Worm (Caenorhabditis elegans): Measurements from ENCODE around the gene mans-4.

Gene mans-4

ce11 chrIV:9078469-9078868 is at the start of gene mans-4:
Gene mans-4 (minus strand): TSS chrIV:9078569.
- TF ChIP-seq ztf-29 (GFP tag; IDR thresholded peaks at IDR 0.05): no peak
- TF ChIP-seq klf-2 (GFP tag; conservative IDR thresholded peaks at IDR 0.05): no peak
- no peak for TF ChIP-seq tab-1 (GFP tag; IDR thresholded peaks at IDR 0.05)
- no peak for TF ChIP-seq ref-1 (GFP tag; conservative IDR thresholded peaks at IDR 0.05)
- no peak for TF ChIP-seq med-1 (GFP tag; optimal IDR thresholded peaks at IDR 0.05; ENCODE audit: insufficient read depth)
- no peak for TF ChIP-seq flt-1 (GFP tag; IDR thresholded peaks at IDR 0.05)
- TF ChIP-seq ztf-23 (GFP tag; IDR thresholded peaks at IDR 0.05): no peak
- TF ChIP-seq cog-1 (tag; optimal IDR thresholded peaks at IDR 0.05): no peak
- TF ChIP-seq T22C8.4 (GFP tag; IDR thresholded peaks at IDR 0.05): no peak

ce11 chrIV:9121545-9121944 is 43.2 kb upstream of the mans-4 start:
- TF ChIP-seq cog-1 (tag; optimal IDR thresholded peaks at IDR 0.05) (no peak), tab-1 (GFP tag; IDR thresholded peaks at IDR 0.05) (no peak), ref-1 (GFP tag; conservative IDR thresholded peaks at IDR 0.05) (no peak), T22C8.4 (GFP tag; IDR thresholded peaks at IDR 0.05) (no peak), flt-1 (GFP tag; IDR thresholded peaks at IDR 0.05) (no peak), ztf-29 (GFP tag; IDR thresholded peaks at IDR 0.05) (no peak)

ce11 chrIV:9120220-9120619 is 41.9 kb upstream of the mans-4 start:
- no peak for TF ChIP-seq cog-1 (tag; optimal IDR thresholded peaks at IDR 0.05)
- no peak for TF ChIP-seq ztf-23 (GFP tag; IDR thresholded peaks at IDR 0.05)

ce11 chrIV:9118792-9119191 is 40.4 kb upstream of the mans-4 start, which contains the start of gene nrfl-1:
Gene nrfl-1 (plus strand): TSS chrIV:9119092.
- no peak for TF ChIP-seq cog-1 (tag; optimal IDR thresholded peaks at IDR 0.05)
- TF ChIP-seq ref-1 (GFP tag; conservative IDR thresholded peaks at IDR 0.05): no peak
- TF ChIP-seq klf-2 (GFP tag; conservative IDR thresholded peaks at IDR 0.05): no peak
- no peak for TF ChIP-seq T22C8.4 (GFP tag; IDR thresholded peaks at IDR 0.05)
- TF ChIP-seq ztf-23 (GFP tag; IDR thresholded peaks at IDR 0.05): no peak
- no peak for TF ChIP-seq ztf-29 (GFP tag; IDR thresholded peaks at IDR 0.05)
- no peak for TF ChIP-seq tab-1 (GFP tag; IDR thresholded peaks at IDR 0.05)
- TF ChIP-seq med-1 (GFP tag; optimal IDR thresholded peaks at IDR 0.05; ENCODE audit: insufficient read depth): no peak
- no peak for TF ChIP-seq flt-1 (GFP tag; IDR thresholded peaks at IDR 0.05)

ce11 chrIV:9118348-9118747 is 40.0 kb upstream of the mans-4 start:
- TF ChIP-seq ztf-29 (GFP tag; IDR thresholded peaks at IDR 0.05): no peak
- TF ChIP-seq klf-2 (GFP tag; conservative IDR thresholded peaks at IDR 0.05): no peak
- TF ChIP-seq T22C8.4 (GFP tag; IDR thresholded peaks at IDR 0.05): no peak
- no peak for TF ChIP-seq med-1 (GFP tag; optimal IDR thresholded peaks at IDR 0.05; ENCODE audit: insufficient read depth)
- no peak for TF ChIP-seq ref-1 (GFP tag; conservative IDR thresholded peaks at IDR 0.05)
- no peak for TF ChIP-seq tab-1 (GFP tag; IDR thresholded peaks at IDR 0.05)

- TF ChIP-seq ztf-29 (GFP tag; IDR thresholded peaks at IDR 0.05): no peak
- no peak for TF ChIP-seq med-1 (GFP tag; optimal IDR thresholded peaks at IDR 0.05; ENCODE audit: insufficient read depth)
- TF ChIP-seq T22C8.4 (GFP tag; IDR thresholded peaks at IDR 0.05): no peak
- no peak for TF ChIP-seq cog-1 (tag; optimal IDR thresholded peaks at IDR 0.05)
These were observed 39.3 kb upstream of the mans-4 start for ce11 chrIV:9117700-9118099.

ce11 chrIV:9116452-9116851 is 38.1 kb upstream of the mans-4 start:
- TF ChIP-seq flt-1 (GFP tag; IDR thresholded peaks at IDR 0.05) (no peak), cog-1 (tag; optimal IDR thresholded peaks at IDR 0.05) (no peak), ztf-23 (GFP tag; IDR thresholded peaks at IDR 0.05) (no peak), tab-1 (GFP tag; IDR thresholded peaks at IDR 0.05) (no peak), ztf-29 (GFP tag; IDR thresholded peaks at IDR 0.05) (no peak), T22C8.4 (GFP tag; IDR thresholded peaks at IDR 0.05) (no peak), ref-1 (GFP tag; conservative IDR thresholded peaks at IDR 0.05) (no peak), klf-2 (GFP tag; conservative IDR thresholded peaks at IDR 0.05) (no peak)

ce11 chrIV:9114078-9114477 is 35.7 kb upstream of the mans-4 start:
- TF ChIP-seq klf-2 (GFP tag; conservative IDR thresholded peaks at IDR 0.05): no peak
- TF ChIP-seq flt-1 (GFP tag; IDR thresholded peaks at IDR 0.05): no peak
- TF ChIP-seq ref-1 (GFP tag; conservative IDR thresholded peaks at IDR 0.05): no peak
- no peak for TF ChIP-seq ztf-29 (GFP tag; IDR thresholded peaks at IDR 0.05)
- TF ChIP-seq med-1 (GFP tag; optimal IDR thresholded peaks at IDR 0.05; ENCODE audit: insufficient read depth): no peak
- no peak for TF ChIP-seq ztf-23 (GFP tag; IDR thresholded peaks at IDR 0.05)
- TF ChIP-seq T22C8.4 (GFP tag; IDR thresholded peaks at IDR 0.05): no peak
- TF ChIP-seq tab-1 (GFP tag; IDR thresholded peaks at IDR 0.05): no peak
- no peak for TF ChIP-seq cog-1 (tag; optimal IDR thresholded peaks at IDR 0.05)

- TF ChIP-seq klf-2 (GFP tag; conservative IDR thresholded peaks at IDR 0.05) (no peak), flt-1 (GFP tag; IDR thresholded peaks at IDR 0.05) (no peak), ztf-23 (GFP tag; IDR thresholded peaks at IDR 0.05) (no peak), ref-1 (GFP tag; conservative IDR thresholded peaks at IDR 0.05) (no peak), T22C8.4 (GFP tag; IDR thresholded peaks at IDR 0.05) (no peak), ztf-29 (GFP tag; IDR thresholded peaks at IDR 0.05) (no peak), med-1 (GFP tag; optimal IDR thresholded peaks at IDR 0.05; ENCODE audit: insufficient read depth) (no peak), tab-1 (GFP tag; IDR thresholded peaks at IDR 0.05) (no peak), cog-1 (tag; optimal IDR thresholded peaks at IDR 0.05) (no peak)
These were observed 33.6 kb upstream of the mans-4 start for ce11 chrIV:9112019-9112418.

ce11 chrIV:9108631-9109030 is 30.3 kb upstream of the mans-4 start, which contains the start of gene aly-1:
Gene aly-1 (plus strand): TSS chrIV:9108931.
- no peak for TF ChIP-seq flt-1 (GFP tag; IDR thresholded peaks at IDR 0.05)
- TF ChIP-seq klf-2 (GFP tag; conservative IDR thresholded peaks at IDR 0.05): no peak
- TF ChIP-seq med-1 (GFP tag; optimal IDR thresholded peaks at IDR 0.05; ENCODE audit: insufficient read depth): no peak
- no peak for TF ChIP-seq cog-1 (tag; optimal IDR thresholded peaks at IDR 0.05)
- no peak for TF ChIP-seq ztf-29 (GFP tag; IDR thresholded peaks at IDR 0.05)
- TF ChIP-seq ref-1 (GFP tag; conservative IDR thresholded peaks at IDR 0.05): no peak
- TF ChIP-seq tab-1 (GFP tag; IDR thresholded peaks at IDR 0.05): no peak
- no peak for TF ChIP-seq T22C8.4 (GFP tag; IDR thresholded peaks at IDR 0.05)
- TF ChIP-seq ztf-23 (GFP tag; IDR thresholded peaks at IDR 0.05): no peak
